Fruit fly (Drosophila melanogaster) whole organism, embryonic: Measurements from ENCODE around the gene beat-IIIc.

Source experiments
- CG10274 ChIP-seq: fragments of 200-800 bp; sonication (Bioruptor generic); optimal IDR thresholded peaks from 3 replicates; lab custom pipeline; 2017; ENCODE audit warnings: missing biosample characterization, mild to moderate bottlenecking, missing genetic modification characterization
- CG10959 ChIP-seq: fragments of 200-800 bp; sonication (Bioruptor generic); IDR thresholded peaks from 2 replicates; pipeline ENCODE4 v1.3.6; 2022; ENCODE audit warnings: missing biosample characterization, missing genetic modification characterization
- CG12299 ChIP-seq: fragments of 200-800 bp; sonication (Bioruptor generic); optimal IDR thresholded peaks from 2 replicates; lab custom pipeline; 2018; ENCODE audit warnings: missing biosample characterization, mild to moderate bottlenecking, missing genetic modification characterization
- CG13624 ChIP-seq: fragments of 200-800 bp; sonication (Bioruptor generic); optimal IDR thresholded peaks from 2 replicates; lab custom pipeline; 2016; ENCODE audit warnings: missing biosample characterization, missing genetic modification characterization
- CG14965 ChIP-seq: fragments of 200-800 bp; sonication (Bioruptor generic); optimal IDR thresholded peaks from 2 replicates; lab custom pipeline; 2016; ENCODE audit warnings: missing biosample characterization, missing genetic modification characterization, borderline replicate concordance
- CG1529 ChIP-seq: fragments of 200-800 bp; sonication (Bioruptor generic); optimal IDR thresholded peaks from 3 replicates; lab custom pipeline; 2018; ENCODE audit warnings: missing biosample characterization, missing genetic modification characterization
- CG1647 ChIP-seq: fragments of 200-800 bp; sonication (Bioruptor generic); optimal IDR thresholded peaks from 3 replicates; lab custom pipeline; 2016; ENCODE audit warnings: missing biosample characterization, missing genetic modification characterization
- CG18476 ChIP-seq: fragments of 200-800 bp; sonication (Bioruptor generic); optimal IDR thresholded peaks from 2 replicates; lab custom pipeline; 2016; ENCODE audit warnings: missing biosample characterization, mild to moderate bottlenecking, missing genetic modification characterization
- CG31224 ChIP-seq: fragments of 200-800 bp; sonication (Bioruptor generic); IDR thresholded peaks from 2 replicates; pipeline ENCODE4 v1.3.6; 2022; ENCODE audit warnings: missing biosample characterization, missing genetic modification characterization
- CG3838 ChIP-seq: fragments of 200-800 bp; sonication (Bioruptor generic); optimal IDR thresholded peaks from 3 replicates; lab custom pipeline; 2016; ENCODE audit warnings: missing biosample characterization, missing genetic modification characterization
- CG5180 ChIP-seq: fragments of 200-800 bp; sonication (Bioruptor generic); optimal IDR thresholded peaks from 3 replicates; lab custom pipeline; 2017; ENCODE audit warnings: missing biosample characterization, missing genetic modification characterization, mild to moderate bottlenecking, moderate library complexity, missing genetic modification reagents
- CG7839 ChIP-seq: fragments of 200-800 bp; sonication (Bioruptor generic); optimal IDR thresholded peaks from 3 replicates; lab custom pipeline; 2018; ENCODE audit warnings: missing biosample characterization, mild to moderate bottlenecking, missing genetic modification characterization, moderate library complexity
- CG7987 ChIP-seq: fragments of 200-800 bp; sonication (Bioruptor generic); optimal IDR thresholded peaks from 2 replicates; lab custom pipeline; 2018; ENCODE audit warnings: missing biosample characterization, mild to moderate bottlenecking, missing genetic modification characterization, moderate library complexity
- CG9797 ChIP-seq: fragments of 200-800 bp; sonication (Bioruptor generic); optimal IDR thresholded peaks from 3 replicates; lab custom pipeline; 2018; ENCODE audit warnings: missing biosample characterization, mild to moderate bottlenecking, missing genetic modification characterization
- D19B ChIP-seq: fragments of 200-800 bp; sonication (Bioruptor generic); optimal IDR thresholded peaks from 2 replicates; lab custom pipeline; 2017; ENCODE audit warnings: missing biosample characterization, mild to moderate bottlenecking, missing genetic modification characterization
- Drgx ChIP-seq: fragments of 200-800 bp; sonication (Bioruptor generic); IDR thresholded peaks from 2 replicates; pipeline ENCODE4 v1.3.6; 2022; ENCODE audit warnings: missing biosample characterization, missing genetic modification characterization
- Eip74EF ChIP-seq, 2 experiments: fragments of 200-800 bp in 1 of 2; fragments of >200 bp in 1 of 2; sonication (Bioruptor generic) in 1 of 2; optimal IDR thresholded peaks; 2 replicates each; lab custom pipeline; 2017 to 2019; ENCODE audit warnings: missing biosample characterization in 2 of 2, missing genetic modification characterization in 2 of 2, mild to moderate bottlenecking in 1 of 2, moderate library complexity in 1 of 2
- HLH3B ChIP-seq: fragments of 200-800 bp; sonication (Bioruptor generic); IDR thresholded peaks from 2 replicates; pipeline ENCODE4 v1.3.6; 2022; ENCODE audit warnings: missing biosample characterization, missing genetic modification characterization
- Hsf ChIP-seq: fragments of 200-800 bp; sonication (Bioruptor generic); optimal IDR thresholded peaks from 3 replicates; lab custom pipeline; 2016; ENCODE audit warnings: missing biosample characterization, missing genetic modification characterization
- ab ChIP-seq: fragments of 200-800 bp; sonication (Bioruptor generic); optimal IDR thresholded peaks from 2 replicates; lab custom pipeline; 2016; ENCODE audit warnings: missing biosample characterization, missing genetic modification characterization
- abd-A ChIP-seq: fragments of 200-800 bp; sonication (Bioruptor generic); optimal IDR thresholded peaks from 3 replicates; lab custom pipeline; 2019; ENCODE audit warnings: missing biosample characterization, mild to moderate bottlenecking, missing genetic modification characterization, moderate library complexity
- ac ChIP-seq: fragments of 200-800 bp; sonication (Bioruptor generic); optimal IDR thresholded peaks from 3 replicates; lab custom pipeline; 2017; ENCODE audit warnings: missing biosample characterization, mild to moderate bottlenecking, missing genetic modification characterization
- ash1 ChIP-seq: fragments of 200-800 bp; sonication (Bioruptor generic); optimal IDR thresholded peaks from 2 replicates; lab custom pipeline; 2018; ENCODE audit warnings: missing biosample characterization, mild to moderate bottlenecking, missing genetic modification characterization
- cas ChIP-seq: fragments of 200-800 bp; sonication (Bioruptor generic); IDR thresholded peaks from 2 replicates; pipeline ENCODE4 v1.3.6; 2022; ENCODE audit warnings: missing biosample characterization, missing genetic modification characterization
- ci ChIP-seq: fragments of 200-800 bp; sonication (Bioruptor generic); IDR thresholded peaks from 3 replicates; pipeline ENCODE4 v1.3.6; 2022; ENCODE audit warnings: missing biosample characterization, missing genetic modification characterization
- da ChIP-seq: fragments of 200-800 bp; sonication (Bioruptor generic); optimal IDR thresholded peaks from 2 replicates; lab custom pipeline; 2016; ENCODE audit warnings: missing biosample characterization, missing genetic modification characterization
- ham ChIP-seq: fragments of 200-800 bp; sonication (Bioruptor generic); IDR thresholded peaks from 2 replicates; pipeline ENCODE4 v1.3.6; 2022; ENCODE audit warnings: missing biosample characterization, missing genetic modification characterization
- jing ChIP-seq: fragments of 200-800 bp; sonication (Bioruptor generic); optimal IDR thresholded peaks from 2 replicates; lab custom pipeline; 2018; ENCODE audit warnings: missing biosample characterization, mild to moderate bottlenecking, missing genetic modification characterization
- ken ChIP-seq: fragments of 200-800 bp; sonication (Bioruptor generic); IDR thresholded peaks from 3 replicates; pipeline ENCODE4 v1.3.6; 2022; ENCODE audit warnings: missing biosample characterization, missing genetic modification characterization
- nerfin-1 ChIP-seq: fragments of 200-800 bp; sonication (Bioruptor generic); optimal IDR thresholded peaks from 3 replicates; lab custom pipeline; 2019; ENCODE audit warnings: missing biosample characterization, mild to moderate bottlenecking, missing genetic modification characterization, moderate library complexity
- pros ChIP-seq: fragments of 200-800 bp; sonication (Bioruptor generic); optimal IDR thresholded peaks from 3 replicates; lab custom pipeline; 2019; ENCODE audit warnings: missing biosample characterization, mild to moderate bottlenecking, missing genetic modification characterization, moderate library complexity
- run ChIP-seq: fragments of 200-800 bp; sonication (Bioruptor generic); optimal IDR thresholded peaks from 3 replicates; lab custom pipeline; 2018; ENCODE audit warnings: missing biosample characterization, mild to moderate bottlenecking, missing genetic modification characterization
- slp2 ChIP-seq: fragments of 200-800 bp; sonication (Bioruptor generic); optimal IDR thresholded peaks from 2 replicates; lab custom pipeline; 2016; ENCODE audit warnings: missing biosample characterization, missing genetic modification characterization
- yki ChIP-seq: fragments of >200 bp; optimal IDR thresholded peaks from 3 replicates; lab custom pipeline; 2018
- zfh1 ChIP-seq: fragments of 200-800 bp; sonication (Bioruptor generic); IDR thresholded peaks from 3 replicates; pipeline ENCODE4 v1.3.6; 2022; ENCODE audit warnings: missing biosample characterization, missing genetic modification characterization

Gene beat-IIIc

dm6 chr2L:17159641-17160040 lies 100.9 kb downstream of the beat-IIIc start (continued):
- TF ChIP-seq ham (GFP tag; lab: Robert Waterston, UW) (no peak), Drgx (GFP tag; lab: Robert Waterston, UW) (no peak), CG13624 (no peak), D19B (GFP tag; lab: Kevin White, UChicago) (no peak), ci (no peak), CG1647 (no peak), CG10274 (no peak), CG7839 (tag; lab: Kevin White, UChicago) (peak; percentile 44), CG31224 (GFP tag; lab: Robert Waterston, UW) (no peak), run (no peak), nerfin-1 (no peak), ken (no peak), Hsf (GFP tag; lab: Kevin White, UChicago) (no peak), abd-A (tag; lab: Kevin White, UChicago) (peak; percentile 63), cas (GFP tag; lab: Robert Waterston, UW) (no peak), CG18476 (GFP tag; lab: Kevin White, UChicago) (no peak), CG3838 (GFP tag; lab: Kevin White, UChicago) (no peak), CG9797 (GFP tag; lab: Kevin White, UChicago) (no peak), da (GFP tag; lab: Kevin White, UChicago) (no peak), CG5180 (no peak), CG7987 (GFP tag; lab: Kevin White, UChicago) (no peak), pros (GFP tag; lab: Kevin White, UChicago) (no peak), ash1 (GFP tag; lab: Kevin White, UChicago) (no peak), CG14965 (GFP tag; lab: Kevin White, UChicago) (no peak), ab (GFP tag; lab: Kevin White, UChicago) (no peak), zfh1 (GFP tag; lab: Robert Waterston, UW) (no peak), CG12299 (tag; lab: Kevin White, UChicago) (no peak), HLH3B (GFP tag; lab: Robert Waterston, UW) (peak; percentile 49; the same call in 1 of the 2 replicates), Eip74EF (GFP tag; optimal IDR thresholded peaks at IDR 0.05; lab: Kevin White, UChicago) (no peak), slp2 (GFP tag; lab: Kevin White, UChicago) (no peak), CG1529 (GFP tag; lab: Kevin White, UChicago) (no peak), CG10959 (no peak), ac (GFP tag; lab: Kevin White, UChicago) (no peak), yki (lab: Kevin White, UChicago) (no peak), jing (GFP tag; lab: Kevin White, UChicago) (no peak)
- TF ChIP-seq, all 482 proteins: peak for 47
